Worm (Caenorhabditis elegans): ENCODE results near the gene odr-3.

odr-3 gene

DNA sequence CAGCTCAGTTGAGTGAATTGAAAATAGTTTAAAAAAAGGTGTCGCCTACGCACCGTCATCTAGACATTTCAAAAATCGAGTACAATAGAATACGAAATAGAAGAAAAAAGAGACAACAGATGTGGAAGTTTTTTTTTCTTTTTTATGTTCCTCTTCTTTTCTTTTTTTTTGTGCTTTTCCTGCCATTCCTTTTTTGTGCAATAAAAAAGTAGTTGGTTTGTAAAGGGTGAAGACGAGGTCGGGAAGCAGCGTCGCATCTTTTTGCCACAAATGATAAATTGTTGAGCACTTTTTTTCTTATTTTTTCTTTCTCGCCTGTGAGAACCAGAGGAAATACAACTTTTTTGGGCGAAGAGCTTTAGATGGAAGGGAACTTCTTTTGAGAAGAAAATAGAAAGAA lies 42.8 kb downstream of the odr-3 start:
- TF ChIP-seq dao-5 (tag; optimal IDR thresholded peaks at IDR 0.05), result no peak
- no peak for TF ChIP-seq W03F9.2 (tag; optimal IDR thresholded peaks at IDR 0.05)
- TF ChIP-seq him-1 (tag; optimal IDR thresholded peaks at IDR 0.05), result no peak

DNA sequence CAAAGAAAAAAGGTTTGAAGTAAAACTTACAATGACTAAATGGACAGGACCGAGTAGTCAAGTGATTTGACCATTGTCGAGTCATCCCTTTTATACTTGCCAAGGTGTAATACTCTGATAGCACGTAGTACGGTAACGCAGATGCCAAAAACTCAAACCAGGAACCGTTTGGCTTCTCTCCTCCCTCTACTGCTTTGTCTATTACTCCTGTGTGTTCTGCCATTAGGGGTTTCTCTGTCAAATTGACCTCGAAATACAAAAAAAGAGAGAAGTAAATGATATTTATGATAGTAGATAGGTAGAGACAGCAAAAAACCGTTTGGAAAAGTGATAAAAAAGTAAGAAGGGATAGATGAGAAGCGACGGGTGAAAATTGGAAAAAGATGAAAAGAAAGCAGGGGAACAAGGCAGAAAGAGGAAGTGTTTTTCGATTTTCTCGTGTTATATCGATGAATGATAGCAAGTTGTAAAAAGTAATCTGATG lies 47.2 kb downstream of the odr-3 start, which contains the start of the genes col-159 and col-160:
TSS of gene col-159 (minus strand) at position 51 of the 484 bp plus-strand sequence.
TSS of gene col-160 (minus strand) at position 63 of the 484 bp plus-strand sequence.
- no peak for TF ChIP-seq W03F9.2 (tag; optimal IDR thresholded peaks at IDR 0.05)
- no peak for TF ChIP-seq dao-5 (tag; optimal IDR thresholded peaks at IDR 0.05)
- no peak for TF ChIP-seq him-1 (tag; optimal IDR thresholded peaks at IDR 0.05)

DNA sequence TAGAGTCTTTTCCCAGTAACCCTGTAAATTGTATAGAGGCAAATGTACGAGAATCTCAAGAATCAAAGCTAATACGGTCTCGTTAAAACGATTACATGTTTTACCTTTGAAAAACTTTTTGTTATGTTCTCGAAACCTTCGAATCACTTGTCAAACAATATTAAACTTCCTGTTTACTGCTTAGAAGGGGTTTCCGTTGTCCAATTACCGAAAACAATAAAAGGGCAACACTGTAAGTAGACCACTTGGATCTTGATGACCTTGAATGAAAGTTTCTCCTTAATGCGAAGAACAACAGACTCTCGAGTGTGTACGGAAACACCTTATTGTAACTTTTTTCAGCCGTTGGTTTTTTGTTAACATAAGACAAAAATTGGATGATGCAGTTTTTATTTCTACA lies 48.7 kb downstream of the odr-3 start:
- TF ChIP-seq him-1 (tag; optimal IDR thresholded peaks at IDR 0.05) (no peak), dao-5 (tag; optimal IDR thresholded peaks at IDR 0.05) (no peak), W03F9.2 (tag; optimal IDR thresholded peaks at IDR 0.05) (no peak)

DNA sequence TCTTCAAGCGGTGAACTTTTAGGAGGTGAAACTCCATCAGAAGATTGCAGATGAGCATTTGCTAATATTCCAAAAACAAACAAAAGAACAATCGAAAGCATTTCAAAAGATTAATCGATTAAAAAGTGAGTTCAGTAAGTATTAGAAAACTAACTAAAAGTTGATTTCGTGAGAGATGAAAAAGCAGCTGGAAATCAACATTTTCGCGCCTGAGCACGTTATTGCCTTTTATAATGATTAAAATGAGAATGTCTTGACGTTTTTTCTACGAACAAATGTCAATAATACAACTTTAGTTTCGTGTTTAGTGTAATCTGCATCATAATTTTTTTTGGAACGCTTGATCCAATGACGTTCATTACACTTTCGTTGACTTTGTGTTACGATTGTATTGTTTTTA lies 51.5 kb downstream of the odr-3 start, which contains the start of gene F57B1.9:
TSS of gene F57B1.9 (minus strand) at position 101 of the 400 bp plus-strand sequence.
- TF ChIP-seq dao-5 (tag; optimal IDR thresholded peaks at IDR 0.05) (no peak), W03F9.2 (tag; optimal IDR thresholded peaks at IDR 0.05) (no peak), him-1 (tag; optimal IDR thresholded peaks at IDR 0.05) (no peak)

Measured in whole organism, L4/young adult.